Worm (Caenorhabditis elegans): ENCODE measurements around the gene spp-29.

DNA sequence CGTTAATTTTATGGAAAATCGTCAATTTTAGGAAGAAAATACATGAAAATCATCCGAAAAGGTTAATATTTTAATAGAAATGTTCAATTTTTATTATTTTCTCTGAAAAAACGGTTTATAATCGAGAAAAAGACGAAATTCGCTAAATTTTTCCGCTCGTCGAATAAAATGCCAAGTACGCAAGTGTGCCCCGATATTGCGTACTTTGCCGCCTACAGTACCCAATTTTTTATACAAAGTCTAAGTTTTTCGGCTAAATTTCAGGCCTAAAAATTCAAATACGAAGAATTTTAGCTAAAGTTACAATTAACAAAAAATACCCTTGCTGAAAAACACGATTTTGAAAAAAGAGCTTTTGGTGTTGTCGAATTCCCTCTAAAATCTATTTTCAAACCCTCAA lies 37.8 kb downstream of the spp-29 start:
- TF ChIP-seq flt-1 (GFP tag; IDR thresholded peaks at IDR 0.05) (no peak), tab-1 (GFP tag; IDR thresholded peaks at IDR 0.05) (no peak)

Measured in whole organism, midembryonic.